Worm (Caenorhabditis elegans) whole organism, mixed stage, embryonic: ENCODE results near the gene clec-39.

Experiments
- blmp-1 ChIP-seq: fragments of 150-350 bp; optimal IDR thresholded peaks from 2 replicates; lab custom pipeline; 2014; ENCODE audit warnings: missing biosample characterization, missing genetic modification characterization
- elt-1 ChIP-seq: sonication (generic microtip); optimal IDR thresholded peaks from 2 replicates; lab custom pipeline; 2017; ENCODE audit warnings: missing genetic modification characterization, mild to moderate bottlenecking, missing compliant biosample characterization, antibody characterized with exemption, moderate library complexity, borderline replicate concordance; ENCODE audit not compliant: insufficient read depth
- elt-3 ChIP-seq: fragments of 150-350 bp; optimal IDR thresholded peaks from 2 replicates; lab custom pipeline; 2014; ENCODE audit warnings: missing biosample characterization, missing genetic modification characterization
- flh-1 ChIP-seq: fragments of 200-800 bp; sonication (Bioruptor generic); optimal IDR thresholded peaks from 2 replicates; lab custom pipeline; 2018; ENCODE audit warnings: mild to moderate bottlenecking, missing genetic modification characterization, moderate library complexity, missing compliant biosample characterization
- ham-2 ChIP-seq: fragments of 200-800 bp; sonication (Bioruptor generic); optimal IDR thresholded peaks from 2 replicates; lab custom pipeline; 2018; ENCODE audit warnings: mild to moderate bottlenecking, missing genetic modification characterization, missing compliant biosample characterization
- lin-13 ChIP-seq: fragments of 150-350 bp; optimal IDR thresholded peaks from 2 replicates; lab custom pipeline; 2014; ENCODE audit warnings: missing biosample characterization, missing genetic modification characterization
- mep-1 ChIP-seq: fragments of 150-350 bp; optimal IDR thresholded peaks from 2 replicates; lab custom pipeline; 2017; ENCODE audit warnings: missing biosample characterization, missing genetic modification reagents, missing genetic modification characterization, inconsistent platforms
- nhr-12 ChIP-seq: fragments of 150-350 bp; optimal IDR thresholded peaks from 2 replicates; lab custom pipeline; 2014; ENCODE audit warnings: missing biosample characterization, missing genetic modification characterization
- nhr-76 ChIP-seq: sonication (generic microtip); optimal IDR thresholded peaks from 2 replicates; lab custom pipeline; 2017; ENCODE audit warnings: missing biosample characterization, missing genetic modification characterization
- pha-4 ChIP-seq: fragments of 150-350 bp; optimal IDR thresholded peaks from 2 replicates; lab custom pipeline; 2018; ENCODE audit warnings: missing biosample characterization, missing genetic modification reagents, missing genetic modification characterization
- tbx-8 ChIP-seq: fragments of 200-800 bp; sonication (Bioruptor generic); optimal IDR thresholded peaks from 2 replicates; lab custom pipeline; 2018; ENCODE audit warnings: mild to moderate bottlenecking, missing genetic modification characterization, moderate library complexity, missing compliant biosample characterization
- unc-39 ChIP-seq: fragments of 150-350 bp; optimal IDR thresholded peaks from 2 replicates; lab custom pipeline; 2014; ENCODE audit warnings: missing biosample characterization, missing genetic modification characterization
- unc-62 ChIP-seq: fragments of 150-350 bp; optimal IDR thresholded peaks from 2 replicates; lab custom pipeline; 2014; ENCODE audit warnings: missing biosample characterization, missing genetic modification reagents, missing genetic modification characterization
- ztf-11 ChIP-seq: fragments of 150-350 bp; optimal IDR thresholded peaks from 2 replicates; lab custom pipeline; 2014; ENCODE audit warnings: missing biosample characterization, missing genetic modification characterization

DNA sequence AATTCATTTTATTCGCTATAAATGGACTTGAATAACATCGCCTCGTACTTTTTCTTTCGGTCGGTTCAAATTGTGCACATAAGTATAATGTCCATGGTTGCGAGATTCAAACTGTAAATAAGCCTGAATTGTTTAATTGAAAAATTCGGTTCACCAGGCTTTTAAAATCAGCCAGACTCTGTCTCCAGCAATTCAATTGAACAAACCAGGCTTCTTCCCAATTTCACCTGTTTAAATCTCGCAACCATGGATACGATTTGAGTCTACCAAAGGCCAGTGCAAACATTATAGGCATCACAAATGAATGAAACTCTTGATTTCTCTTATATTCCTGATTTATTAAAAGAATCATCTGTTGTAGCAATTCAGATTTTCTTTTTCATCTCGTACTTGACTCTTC is 7.5 kb upstream of the clec-39 start, which contains the start of gene srz-100:
- no peak for TF ChIP-seq blmp-1 (tag; lab: Kevin White, UChicago)
- no peak for TF ChIP-seq lin-13 (tag; lab: Kevin White, UChicago)
- no peak for TF ChIP-seq ham-2 (GFP tag; lab: Kevin White, UChicago)
- no peak for TF ChIP-seq nhr-12
- TF ChIP-seq elt-3 (tag; lab: Kevin White, UChicago), result no peak
- TF ChIP-seq unc-62 (GFP tag; lab: Kevin White, UChicago), result no peak
- TF ChIP-seq mep-1 (tag; lab: Kevin White, UChicago), result no peak
- no peak for TF ChIP-seq ztf-11
- no peak for TF ChIP-seq nhr-76 (tag; lab: Kevin White, UChicago)
- no peak for TF ChIP-seq flh-1 (GFP tag; lab: Kevin White, UChicago)
- no peak for TF ChIP-seq tbx-8 (GFP tag; lab: Kevin White, UChicago)
- TF ChIP-seq elt-1, result no peak
- TF ChIP-seq pha-4 (tag; lab: Kevin White, UChicago), result no peak
- TF ChIP-seq unc-39 (tag; lab: Kevin White, UChicago), result no peak
